Fruit fly (Drosophila melanogaster) whole organism, wandering third instar larva: Measurements from ENCODE around the gene Cyp313a1.

Source experiments
- CG9705 ChIP-seq: fragments of 200-800 bp; sonication (Bioruptor generic); optimal IDR thresholded peaks from 2 replicates; lab custom pipeline; 2018; ENCODE audit warnings: missing biosample characterization, mild to moderate bottlenecking, missing genetic modification characterization
- dl ChIP-seq, 2 experiments: fragments of 175-275, 200-275 bp in 1 of 2; fragments of 200-275 bp in 1 of 2; sonication (Bioruptor generic); optimal IDR thresholded peaks; lab custom pipeline; 2018; ENCODE audit warnings: mild to moderate bottlenecking in 2 of 2, missing biosample characterization in 2 of 2, missing genetic modification characterization in 2 of 2, moderate library complexity in 2 of 2; ENCODE audit not compliant: partially characterized antibody in 2 of 2, insufficient read depth in 1 of 2
- dmrt93B ChIP-seq: fragments of 200-800 bp; sonication (Bioruptor generic); optimal IDR thresholded peaks from 2 replicates; lab custom pipeline; 2018; ENCODE audit warnings: missing biosample characterization, mild to moderate bottlenecking, missing genetic modification characterization
- fru ChIP-seq: fragments of 200-800 bp; sonication (Bioruptor generic); optimal IDR thresholded peaks from 3 replicates; lab custom pipeline; 2016; ENCODE audit warnings: missing biosample characterization, mild to moderate bottlenecking, missing genetic modification characterization
- jim ChIP-seq: fragments of 175-275, 200-325 bp; sonication (Bioruptor generic); optimal IDR thresholded peaks from 2 replicates; lab custom pipeline; 2016; ENCODE audit warnings: missing biosample characterization, mild to moderate bottlenecking, missing genetic modification characterization
- lola ChIP-seq: fragments of >200 bp; optimal IDR thresholded peaks from 2 replicates; lab custom pipeline; 2017; ENCODE audit warnings: missing biosample characterization, missing genetic modification characterization
- rgr ChIP-seq: fragments of 200-800 bp; sonication (Bioruptor generic); optimal IDR thresholded peaks from 3 replicates; lab custom pipeline; 2016; ENCODE audit warnings: missing biosample characterization, mild to moderate bottlenecking, missing genetic modification characterization
- sage ChIP-seq: fragments of 200-800 bp; sonication (Bioruptor generic); optimal IDR thresholded peaks from 2 replicates; lab custom pipeline; 2016; ENCODE audit warnings: missing biosample characterization, mild to moderate bottlenecking, missing genetic modification characterization
- usp ChIP-seq: fragments of >200 bp; optimal IDR thresholded peaks from 2 replicates; lab custom pipeline; 2017; ENCODE audit warnings: missing biosample characterization, missing genetic modification characterization

dm6 chr3R:14526657-14527056 lies 5.8 kb downstream of the Cyp313a1 start:
- TF ChIP-seq rgr (GFP tag; lab: Kevin White, UChicago) (no peak), lola (GFP tag; lab: Kevin White, UChicago) (no peak), dl (GFP tag; optimal IDR thresholded peaks at IDR 0.05; lab: Kevin White, UChicago; ENCODE audit: insufficient read depth in 1 of 2, partially characterized antibody in 2 of 2) (no peak), sage (GFP tag; lab: Kevin White, UChicago) (no peak), jim (GFP tag; lab: Kevin White, UChicago) (no peak), CG9705 (GFP tag; lab: Kevin White, UChicago) (no peak), usp (GFP tag; lab: Kevin White, UChicago) (no peak), fru (GFP tag; lab: Kevin White, UChicago) (no peak), dmrt93B (GFP tag; lab: Kevin White, UChicago) (no peak)
